Fruit fly (Drosophila melanogaster): Measurements from ENCODE around the gene CG8034.

CG8034 gene

DNA sequence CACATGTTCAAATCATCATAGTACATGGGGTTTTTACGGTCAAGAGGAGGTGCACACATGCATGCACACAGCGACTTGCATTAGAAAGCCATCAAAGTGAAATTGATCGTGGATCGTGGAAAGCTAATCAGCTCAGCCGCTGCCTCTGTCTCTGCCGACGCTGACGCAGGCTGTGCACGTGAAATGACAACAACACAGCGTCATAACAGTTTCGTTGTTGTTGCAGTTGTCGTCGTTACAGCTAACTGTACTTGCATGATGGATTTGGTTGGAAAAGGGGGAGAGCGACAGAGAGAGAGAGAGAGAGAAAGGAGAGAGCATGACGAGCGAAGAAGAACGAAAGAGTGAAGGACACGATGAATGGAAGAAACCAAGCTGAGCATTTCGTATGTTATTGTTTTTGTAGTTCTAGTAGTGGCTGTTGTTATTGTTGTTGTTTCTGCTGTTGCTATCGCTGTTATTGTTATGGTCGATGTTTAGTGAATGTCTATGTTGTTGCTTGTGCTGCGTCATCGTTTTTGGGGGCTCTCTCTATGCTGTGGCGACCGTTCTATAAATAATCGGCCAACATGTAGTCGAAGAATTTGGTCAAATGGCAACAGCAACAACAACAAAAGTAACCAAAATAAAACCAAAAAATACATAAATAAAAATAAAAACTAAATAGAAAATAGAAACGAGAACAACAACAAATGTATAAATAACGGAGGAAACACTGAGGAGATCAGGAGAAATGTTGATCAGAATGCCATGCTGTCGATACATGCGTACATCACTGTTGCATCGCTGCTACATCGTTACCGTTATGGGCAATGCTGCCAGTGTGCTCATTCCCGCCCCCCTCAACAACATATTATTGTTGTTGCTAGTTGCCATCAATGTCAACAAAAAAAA is 37.9 kb downstream of the CG8034 start:
- TF ChIP-seq woc (GFP tag; optimal IDR thresholded peaks at IDR 0.05): no peak
- TF ChIP-seq br (GFP tag; optimal IDR thresholded peaks at IDR 0.05): no peak
- no peak for TF ChIP-seq ey (GFP tag; optimal IDR thresholded peaks at IDR 0.05)
- no peak for TF ChIP-seq fru (GFP tag; optimal IDR thresholded peaks at IDR 0.05)
- TF ChIP-seq dmrt93B (GFP tag; optimal IDR thresholded peaks at IDR 0.05): no peak
- TF ChIP-seq usp (GFP tag; optimal IDR thresholded peaks at IDR 0.05): no peak
- TF ChIP-seq Vsx2 (GFP tag; optimal IDR thresholded peaks at IDR 0.05; ENCODE audit: partially characterized antibody): no peak
- TF ChIP-seq lola (GFP tag; optimal IDR thresholded peaks at IDR 0.05): no peak
- no peak for TF ChIP-seq HLH106 (tag; optimal IDR thresholded peaks at IDR 0.05)
- no peak for TF ChIP-seq Hr78 (GFP tag; optimal IDR thresholded peaks at IDR 0.05)
- no peak for TF ChIP-seq foxo (GFP tag; optimal IDR thresholded peaks at IDR 0.05)
- no peak for TF ChIP-seq Hnf4 (GFP tag; optimal IDR thresholded peaks at IDR 0.05)
- TF ChIP-seq Jra (GFP tag; optimal IDR thresholded peaks at IDR 0.05): no peak
- TF ChIP-seq h (GFP tag; optimal IDR thresholded peaks at IDR 0.05): no peak
- TF ChIP-seq brk (GFP tag; optimal IDR thresholded peaks at IDR 0.05): no peak
- TF ChIP-seq Dif (GFP tag; optimal IDR thresholded peaks at IDR 0.05; ENCODE audit: partially characterized antibody): no peak
- TF ChIP-seq pan (optimal IDR thresholded peaks at IDR 0.05): no peak
- no peak for TF ChIP-seq jim (GFP tag; optimal IDR thresholded peaks at IDR 0.05)
- no peak for TF ChIP-seq Hr83 (GFP tag; optimal IDR thresholded peaks at IDR 0.05; ENCODE audit: poor library complexity, severe bottlenecking)

DNA sequence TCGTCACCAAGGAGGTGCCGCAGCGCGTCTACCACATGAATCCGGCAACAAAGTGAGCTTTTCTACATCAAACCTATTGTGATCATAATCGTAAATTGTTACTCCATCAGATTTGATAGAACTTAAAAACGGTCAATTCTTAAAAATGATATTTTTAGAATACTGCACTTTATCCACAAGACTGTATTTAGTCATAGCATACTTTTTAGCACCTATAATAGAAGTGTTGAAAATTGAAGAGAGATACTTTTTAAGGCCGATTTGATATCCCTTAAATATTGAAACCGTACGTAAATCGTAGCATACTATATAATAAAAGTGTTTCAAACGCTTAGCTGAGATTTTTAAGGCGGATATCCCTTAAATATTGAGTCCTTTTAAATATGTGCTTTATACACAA is 47.8 kb downstream of the CG8034 start:
- no peak for TF ChIP-seq fru (GFP tag; optimal IDR thresholded peaks at IDR 0.05)
- no peak for TF ChIP-seq foxo (GFP tag; optimal IDR thresholded peaks at IDR 0.05)
- TF ChIP-seq tai (GFP tag; optimal IDR thresholded peaks at IDR 0.05): no peak
- no peak for TF ChIP-seq dmrt93B (GFP tag; optimal IDR thresholded peaks at IDR 0.05)
- TF ChIP-seq sage (GFP tag; optimal IDR thresholded peaks at IDR 0.05): no peak
- TF ChIP-seq CG9705 (GFP tag; optimal IDR thresholded peaks at IDR 0.05): no peak

DNA sequence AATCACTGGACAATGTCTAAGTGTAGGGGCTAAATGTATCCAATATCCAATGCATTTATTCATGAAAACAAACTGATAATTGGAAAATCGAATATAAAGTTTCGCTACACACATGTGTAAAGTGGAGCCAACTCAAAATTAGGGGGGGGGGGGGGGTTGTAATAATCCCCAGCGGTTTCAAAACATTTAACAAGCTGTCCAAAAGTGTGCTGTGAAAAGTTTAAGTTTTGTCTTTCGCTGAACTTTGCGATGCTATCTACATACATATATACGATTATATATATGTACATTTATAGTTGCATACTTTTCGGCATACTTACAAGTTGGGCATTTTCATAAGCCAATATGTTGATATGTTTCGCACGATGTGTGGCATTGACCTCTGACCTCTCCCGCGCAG is 48.6 kb downstream of the CG8034 start:
- TF ChIP-seq Hr78 (GFP tag; optimal IDR thresholded peaks at IDR 0.05): no peak
- no peak for TF ChIP-seq Vsx2 (GFP tag; optimal IDR thresholded peaks at IDR 0.05; ENCODE audit: partially characterized antibody)
- no peak for TF ChIP-seq Dif (GFP tag; optimal IDR thresholded peaks at IDR 0.05; ENCODE audit: partially characterized antibody)
- no peak for TF ChIP-seq usp (GFP tag; optimal IDR thresholded peaks at IDR 0.05)

- TF ChIP-seq Hr83 (GFP tag; optimal IDR thresholded peaks at IDR 0.05; ENCODE audit: poor library complexity, severe bottlenecking) (no peak), Dif (GFP tag; optimal IDR thresholded peaks at IDR 0.05; ENCODE audit: partially characterized antibody) (no peak), Vsx2 (GFP tag; optimal IDR thresholded peaks at IDR 0.05; ENCODE audit: partially characterized antibody) (no peak), Myc (optimal IDR thresholded peaks at IDR 0.05) (no peak), CrebA (GFP tag; optimal IDR thresholded peaks at IDR 0.05; ENCODE audit: borderline replicate concordance) (no peak), dl (GFP tag; optimal IDR thresholded peaks at IDR 0.05; ENCODE audit: insufficient read depth in 1 of 2, partially characterized antibody in 2 of 2) (no peak), woc (GFP tag; optimal IDR thresholded peaks at IDR 0.05) (no peak), psq (GFP tag; optimal IDR thresholded peaks at IDR 0.05) (no peak), Dfd (GFP tag; optimal IDR thresholded peaks at IDR 0.05) (no peak), OdsH (GFP tag; optimal IDR thresholded peaks at IDR 0.05) (no peak), Rel (GFP tag; optimal IDR thresholded peaks at IDR 0.05) (no peak), Rel (tag; optimal IDR thresholded peaks at IDR 0.05) (no peak), sv (GFP tag; optimal IDR thresholded peaks at IDR 0.05) (no peak)
Observed at dm6 chrX:19248426-19249217, 49.3 kb downstream of the CG8034 start, which contains the start of gene Hs3st-B. Gene Hs3st-B (plus strand): TSS chrX:19248639.
